Fruit fly (Drosophila melanogaster) whole organism, prepupa: Measurements from ENCODE around the gene CG6254.

Experiments used
- CG6808 ChIP-seq: fragments of 200-800 bp; sonication (Bioruptor generic); optimal IDR thresholded peaks from 3 replicates; lab custom pipeline; 2017; ENCODE audit warnings: missing biosample characterization, missing genetic modification characterization, mild to moderate bottlenecking, moderate library complexity, missing genetic modification reagents
- CG6854 ChIP-seq: fragments of 200-800 bp; sonication (Bioruptor generic); optimal IDR thresholded peaks from 2 replicates; lab custom pipeline; 2017; ENCODE audit warnings: missing biosample characterization, mild to moderate bottlenecking, missing genetic modification characterization
- Met ChIP-seq: fragments of 200-800 bp; sonication (Bioruptor generic); optimal IDR thresholded peaks from 3 replicates; lab custom pipeline; 2016; ENCODE audit warnings: missing biosample characterization, missing genetic modification characterization
- Smox ChIP-seq: fragments of 200-800 bp; sonication (Bioruptor generic); optimal IDR thresholded peaks from 3 replicates; lab custom pipeline; 2016; ENCODE audit warnings: missing biosample characterization, missing genetic modification characterization
- fd59A ChIP-seq: fragments of 200-800 bp; sonication (Bioruptor generic); optimal IDR thresholded peaks from 2 replicates; lab custom pipeline; 2017; ENCODE audit warnings: missing biosample characterization, mild to moderate bottlenecking, missing genetic modification characterization, missing genetic modification reagents
- ss ChIP-seq, 2 experiments: fragments of 200-800 bp; sonication (Bioruptor generic); optimal IDR thresholded peaks; 2 replicates in 1 of 2; 3 replicates in 1 of 2; lab custom pipeline; 2017 to 2018; ENCODE audit warnings: mild to moderate bottlenecking in 2 of 2, missing biosample characterization in 2 of 2, missing genetic modification characterization in 2 of 2, moderate library complexity in 1 of 2

DNA sequence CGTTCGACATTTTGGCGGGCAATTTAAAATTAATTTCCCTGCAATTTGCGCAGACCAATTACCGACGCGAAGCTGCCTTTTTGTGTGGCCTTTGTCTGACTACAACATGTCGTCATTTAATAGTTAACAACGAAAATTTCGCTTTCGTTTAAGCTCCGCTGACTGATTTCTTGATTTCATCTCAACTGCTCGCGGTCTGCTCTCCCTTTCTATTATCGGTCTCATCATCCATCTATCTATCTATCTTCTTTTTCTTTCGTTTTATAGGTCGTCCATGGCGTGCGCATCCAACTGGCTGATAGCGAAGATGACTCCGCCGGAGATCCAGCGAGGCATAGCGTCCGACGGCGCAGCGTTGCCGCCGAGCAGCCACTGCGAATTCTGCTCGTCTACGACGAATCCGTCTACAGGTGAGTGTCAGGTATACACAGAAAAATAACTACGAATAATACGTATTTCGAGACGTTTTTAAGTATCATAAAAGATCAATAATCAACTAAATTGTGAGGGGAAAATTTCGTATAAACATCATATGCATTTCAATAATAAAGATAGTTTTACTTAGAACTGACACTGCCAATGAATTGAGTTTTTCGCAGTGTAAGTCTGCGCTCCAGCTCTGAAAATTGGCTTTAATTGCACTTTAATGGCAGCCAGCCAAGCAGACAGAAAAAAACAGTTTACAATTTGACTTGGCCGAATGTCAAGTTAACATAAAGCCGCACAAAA lies 7.0 kb downstream of the CG6254 start:
- no peak for TF ChIP-seq CG6808
- TF ChIP-seq Met (GFP tag; lab: Kevin White, UChicago): no peak
- TF ChIP-seq Smox: no peak
- no peak for TF ChIP-seq CG6854 (GFP tag; lab: Kevin White, UChicago)
- TF ChIP-seq fd59A: no peak
- no peak for TF ChIP-seq ss (GFP tag; optimal IDR thresholded peaks at IDR 0.05; lab: Kevin White, UChicago)
